Worm (Caenorhabditis elegans) whole organism, L4 larva: ENCODE results near the gene mig-10.

ENCODE experiments used
- Y105C5A.15 ChIP-seq: fragments of 200-800 bp; sonication (Bioruptor generic); IDR thresholded peaks from 2 replicates; pipeline ENCODE4 v1.3.6; 2022; ENCODE audit warnings: missing genetic modification characterization, missing compliant biosample characterization
- Y5F2A.4 ChIP-seq: fragments of 200-800 bp; sonication (Bioruptor generic); optimal IDR thresholded peaks from 2 replicates; lab custom pipeline; 2018; ENCODE audit warnings: mild to moderate bottlenecking, missing genetic modification characterization, missing compliant biosample characterization
- aha-1 ChIP-seq: fragments of 150-350 bp; peaks from one replicate; lab custom pipeline; 2014; ENCODE audit warnings: missing biosample characterization, missing genetic modification characterization
- arid-1 ChIP-seq: fragments of 200-800 bp; sonication (Bioruptor generic); conservative IDR thresholded peaks from 2 replicates; pipeline ENCODE4 v1.3.6; 2022; ENCODE audit warnings: missing genetic modification reagents, missing genetic modification characterization, missing compliant biosample characterization
- ceh-82 ChIP-seq: sonication (generic microtip); optimal IDR thresholded peaks from 2 replicates; lab custom pipeline; 2017; ENCODE audit warnings: missing biosample characterization, missing genetic modification characterization
- daf-12 ChIP-seq: fragments of 150-350 bp; optimal IDR thresholded peaks from 2 replicates; lab custom pipeline; 2014; ENCODE audit warnings: missing biosample characterization, missing genetic modification reagents, missing genetic modification characterization
- daf-19 ChIP-seq: fragments of 200-800 bp; sonication (Bioruptor generic); conservative IDR thresholded peaks from 2 replicates; pipeline ENCODE4 v1.3.6; 2022; ENCODE audit warnings: missing genetic modification characterization, missing compliant biosample characterization
- hif-1 ChIP-seq, 2 experiments: sonication (generic microtip); optimal IDR thresholded peaks; 2 replicates each; lab custom pipeline; 2016 to 2017; ENCODE audit warnings: missing compliant biosample characterization in 2 of 2, missing genetic modification characterization in 2 of 2, missing genetic modification reagents in 2 of 2, missing genotype in 2 of 2, mild to moderate bottlenecking in 1 of 2
- hlh-30 ChIP-seq: sonication (generic microtip); optimal IDR thresholded peaks from 2 replicates; lab custom pipeline; 2017; ENCODE audit warnings: antibody characterized with exemption, mild to moderate bottlenecking, missing genetic modification characterization, missing compliant biosample characterization; ENCODE audit not compliant: insufficient read depth
- hmg-1.1 ChIP-seq: fragments of 200-800 bp; sonication (Bioruptor generic); IDR thresholded peaks from 2 replicates; pipeline ENCODE4 v1.3.6; 2022; ENCODE audit warnings: missing genetic modification reagents, missing genetic modification characterization, missing compliant biosample characterization
- jun-1 ChIP-seq: fragments of 150-350 bp; optimal IDR thresholded peaks from 2 replicates; lab custom pipeline; 2014; ENCODE audit warnings: missing biosample characterization, missing genetic modification reagents, missing genetic modification characterization
- lin-1 ChIP-seq: fragments of 200-800 bp; sonication (Bioruptor generic); IDR thresholded peaks from 2 replicates; pipeline ENCODE4 v1.3.6; 2022; ENCODE audit warnings: missing genetic modification reagents, missing genetic modification characterization, missing compliant biosample characterization
- lir-3 ChIP-seq: sonication (generic microtip); optimal IDR thresholded peaks from 2 replicates; lab custom pipeline; 2016; ENCODE audit warnings: mild to moderate bottlenecking, missing genetic modification characterization, missing compliant biosample characterization
- madf-9 ChIP-seq: fragments of 200-800 bp; sonication (Bioruptor generic); conservative IDR thresholded peaks from 2 replicates; pipeline ENCODE4 v1.3.6; 2022; ENCODE audit warnings: missing genetic modification reagents, missing genetic modification characterization, missing compliant biosample characterization
- mep-1 ChIP-seq: fragments of 150-350 bp; sonication (generic microtip); optimal IDR thresholded peaks from 3 replicates; lab custom pipeline; 2014; ENCODE audit warnings: missing biosample characterization, missing genetic modification characterization
- mes-2 ChIP-seq: sonication (generic microtip); optimal IDR thresholded peaks from 2 replicates; lab custom pipeline; 2016; ENCODE audit warnings: missing genotype, mild to moderate bottlenecking, missing genetic modification characterization, missing compliant biosample characterization; ENCODE audit not compliant: poor library complexity, severe bottlenecking
- nhr-10 ChIP-seq: fragments of 150-350 bp; optimal IDR thresholded peaks from 2 replicates; lab custom pipeline; 2014; ENCODE audit warnings: missing biosample characterization, missing genetic modification characterization
- nhr-11 ChIP-seq: fragments of 150-350 bp; optimal IDR thresholded peaks from 2 replicates; lab custom pipeline; 2014; ENCODE audit warnings: missing biosample characterization, missing genetic modification characterization
- nhr-237 ChIP-seq: sonication (generic microtip); optimal IDR thresholded peaks from 2 replicates; lab custom pipeline; 2017; ENCODE audit warnings: missing biosample characterization, missing genetic modification characterization
- nhr-41 ChIP-seq: fragments of 200-800 bp; sonication (Bioruptor generic); IDR thresholded peaks from 2 replicates; pipeline ENCODE4 v1.3.6; 2022; ENCODE audit warnings: missing genetic modification reagents, missing genetic modification characterization, missing compliant biosample characterization
- nhr-42 ChIP-seq: fragments of 200-800 bp; sonication (Bioruptor generic); IDR thresholded peaks from 2 replicates; pipeline ENCODE4 v1.3.6; 2022; ENCODE audit warnings: missing genetic modification characterization, missing compliant biosample characterization
- pha-4 ChIP-seq, 2 experiments: fragments of 150-350 bp in 1 of 2; fragments of 200-800 bp in 1 of 2; sonication (Bioruptor generic) in 1 of 2; IDR thresholded peaks in 1 of 2; optimal IDR thresholded peaks in 1 of 2; 2 replicates each; pipeline versions ENCODE4 v1.3.6 to Lab custom; 2014 to 2022; ENCODE audit warnings: missing genetic modification characterization in 2 of 2, missing genetic modification reagents in 2 of 2, missing biosample characterization in 1 of 2, missing compliant biosample characterization in 1 of 2
- pqm-1 ChIP-seq: sonication (generic microtip); optimal IDR thresholded peaks from 2 replicates; lab custom pipeline; 2017; ENCODE audit warnings: missing biosample characterization, missing genetic modification characterization
- saeg-2 ChIP-seq: fragments of 200-800 bp; sonication (Bioruptor generic); IDR thresholded peaks from 2 replicates; pipeline ENCODE4 v1.3.6; 2022; ENCODE audit warnings: missing genetic modification reagents, missing genetic modification characterization, missing compliant biosample characterization
- spr-1 ChIP-seq: sonication (generic microtip); optimal IDR thresholded peaks from 2 replicates; lab custom pipeline; 2016; ENCODE audit warnings: mild to moderate bottlenecking, missing genetic modification characterization, missing compliant biosample characterization
- spr-3 ChIP-seq: fragments of 200-800 bp; sonication (Bioruptor generic); optimal IDR thresholded peaks from 2 replicates; lab custom pipeline; 2018; ENCODE audit warnings: mild to moderate bottlenecking, missing genetic modification characterization, missing compliant biosample characterization
- unc-39 ChIP-seq: sonication (generic microtip); optimal IDR thresholded peaks from 2 replicates; lab custom pipeline; 2017; ENCODE audit warnings: missing biosample characterization, missing genetic modification characterization
- unc-62 ChIP-seq, 3 experiments: fragments of 150-350 bp in 1 of 3; sonication (generic microtip); optimal IDR thresholded peaks in 2 of 3; peaks in 1 of 3; 1 replicate in 1 of 3; 2 replicates in 2 of 3; lab custom pipeline; 2014 to 2017; ENCODE audit warnings: missing biosample characterization in 3 of 3, missing genetic modification characterization in 3 of 3, missing genetic modification reagents in 3 of 3, missing genotype in 1 of 3
- zfp-2 ChIP-seq: sonication (generic microtip); optimal IDR thresholded peaks from 2 replicates; lab custom pipeline; 2016; ENCODE audit warnings: mild to moderate bottlenecking, missing genetic modification characterization, missing compliant biosample characterization
- zip-11 ChIP-seq: fragments of 200-800 bp; sonication (Bioruptor generic); IDR thresholded peaks from 2 replicates; pipeline ENCODE4 v1.3.6; 2022; ENCODE audit warnings: missing genetic modification characterization, missing compliant biosample characterization
- ztf-11 ChIP-seq: fragments of 150-350 bp; optimal IDR thresholded peaks from 2 replicates; lab custom pipeline; 2014; ENCODE audit warnings: missing biosample characterization, missing genetic modification characterization

Gene mig-10

DNA sequence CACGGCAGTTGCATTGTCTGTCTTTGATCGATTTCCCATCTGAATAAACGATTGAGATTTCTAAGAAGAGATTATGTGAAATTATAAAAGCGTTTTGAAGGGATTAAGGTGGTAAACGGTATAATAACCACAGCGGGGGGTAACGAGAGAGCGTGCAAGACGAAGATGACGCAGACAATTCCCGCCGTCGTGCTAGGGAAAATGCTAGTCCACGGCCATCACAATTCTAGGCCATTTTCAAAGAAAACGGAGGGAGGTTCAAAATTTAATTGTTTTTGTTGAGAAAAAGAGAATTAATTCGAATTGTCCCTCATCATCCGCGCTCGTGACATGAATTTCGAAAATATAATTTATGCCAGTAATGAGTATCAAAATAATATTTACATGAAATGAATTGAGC, 40.2 kb downstream of the mig-10 start, which contains the start of gene F10E9.11 (continued):
- no peak for TF ChIP-seq ceh-82
- TF ChIP-seq mep-1 (tag; lab: Kevin White, UChicago): peak; percentile 58
- no peak for TF ChIP-seq nhr-42 (GFP tag; lab: Robert Waterston, UW)
- peak; percentile 18 for TF ChIP-seq nhr-11 (tag; lab: Kevin White, UChicago)
- no peak for TF ChIP-seq Y105C5A.15 (GFP tag; lab: Robert Waterston, UW)

DNA sequence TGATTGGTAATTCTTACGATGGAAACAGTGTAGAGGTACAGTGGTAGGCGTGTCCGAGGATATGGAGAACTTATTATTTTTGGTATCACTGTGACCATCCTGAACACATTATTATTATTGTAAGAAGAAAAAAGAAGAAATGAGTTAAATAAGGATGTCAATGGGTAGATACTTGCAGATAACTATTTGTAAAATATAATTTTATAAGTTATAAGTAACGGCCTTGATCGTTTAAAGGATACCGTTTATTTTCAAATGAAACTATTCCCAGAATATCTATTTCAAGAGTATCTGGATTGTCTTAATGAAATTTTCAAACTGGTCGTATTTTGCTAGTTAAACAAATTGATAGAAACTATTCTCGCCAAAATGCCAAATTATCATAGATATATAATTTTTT, 41.3 kb downstream of the mig-10 start, which contains the start of gene F10E9.10:
Gene F10E9.10, minus strand, starts transcription at position 101 of the 400 bp plus-strand sequence.
- TF ChIP-seq hlh-30 (tag; lab: Kevin White, UChicago): no peak
- no peak for TF ChIP-seq mes-2 (tag; lab: Kevin White, UChicago)
- no peak for TF ChIP-seq hif-1 (tag; optimal IDR thresholded peaks at IDR 0.05; lab: Kevin White, UChicago)
- no peak for TF ChIP-seq nhr-237 (tag; lab: Kevin White, UChicago)
- TF ChIP-seq daf-19 (GFP tag; lab: Robert Waterston, UW): no peak
- no peak for TF ChIP-seq nhr-42 (GFP tag; lab: Robert Waterston, UW)
- TF ChIP-seq madf-9: no peak
- TF ChIP-seq pha-4 (GFP tag; IDR thresholded peaks at IDR 0.05; lab: Robert Waterston, UW): no peak
- TF ChIP-seq pha-4 (tag; optimal IDR thresholded peaks at IDR 0.05; lab: Kevin White, UChicago): no peak
- TF ChIP-seq Y5F2A.4 (GFP tag; lab: Kevin White, UChicago): no peak
- no peak for TF ChIP-seq spr-1 (tag; lab: Kevin White, UChicago)
- TF ChIP-seq arid-1 (GFP tag; lab: Robert Waterston, UW): no peak
- TF ChIP-seq nhr-10 (tag; lab: Kevin White, UChicago): no peak
- TF ChIP-seq ztf-11: no peak
- no peak for TF ChIP-seq lir-3 (tag; lab: Kevin White, UChicago)
- TF ChIP-seq nhr-41 (GFP tag; lab: Robert Waterston, UW): no peak
- TF ChIP-seq unc-39 (tag; lab: Kevin White, UChicago): no peak
- no peak for TF ChIP-seq saeg-2 (GFP tag; lab: Robert Waterston, UW)
- TF ChIP-seq zfp-2 (tag; lab: Kevin White, UChicago): no peak
- TF ChIP-seq ceh-82: no peak
- TF ChIP-seq spr-3 (GFP tag; lab: Kevin White, UChicago): no peak

DNA sequence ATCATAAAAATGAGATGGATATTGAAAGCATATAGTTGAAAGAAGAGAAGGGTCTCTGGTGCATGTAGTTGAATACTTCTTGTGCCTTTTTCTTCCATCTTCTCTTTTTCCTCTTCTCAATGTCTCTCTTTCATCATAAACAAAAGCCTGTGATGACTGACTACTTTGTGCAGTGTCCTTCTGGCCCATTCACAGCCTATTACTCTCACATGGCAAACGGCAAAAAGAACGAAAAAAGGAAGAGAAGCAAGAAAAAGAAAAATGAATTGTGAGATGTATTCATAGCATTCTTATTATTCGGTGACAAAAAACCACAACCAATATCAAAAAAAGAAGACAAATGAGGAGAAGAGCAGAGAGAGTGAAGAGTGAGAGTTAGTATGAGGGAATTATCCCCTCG, 42.3 kb downstream of the mig-10 start:
- TF ChIP-seq daf-12 (tag; lab: Kevin White, UChicago) (no peak), aha-1 (tag; lab: Kevin White, UChicago) (peak; percentile 7), hmg-1.1 (0 out of 2 replicates have a peak, but pooled peaks have one; percentile 8), zip-11 (GFP tag; lab: Robert Waterston, UW) (no peak), unc-62 (GFP tag; optimal IDR thresholded peaks at IDR 0.05 in 1 of 2; lab: Kevin White, UChicago) (peak in 1 of 2 experiments; percentile 89), unc-62 (tag; optimal IDR thresholded peaks at IDR 0.05; lab: Kevin White, UChicago) (no peak), hlh-30 (tag; lab: Kevin White, UChicago) (peak; percentile 6), zfp-2 (tag; lab: Kevin White, UChicago) (no peak), jun-1 (tag; lab: Kevin White, UChicago) (no peak)

DNA sequence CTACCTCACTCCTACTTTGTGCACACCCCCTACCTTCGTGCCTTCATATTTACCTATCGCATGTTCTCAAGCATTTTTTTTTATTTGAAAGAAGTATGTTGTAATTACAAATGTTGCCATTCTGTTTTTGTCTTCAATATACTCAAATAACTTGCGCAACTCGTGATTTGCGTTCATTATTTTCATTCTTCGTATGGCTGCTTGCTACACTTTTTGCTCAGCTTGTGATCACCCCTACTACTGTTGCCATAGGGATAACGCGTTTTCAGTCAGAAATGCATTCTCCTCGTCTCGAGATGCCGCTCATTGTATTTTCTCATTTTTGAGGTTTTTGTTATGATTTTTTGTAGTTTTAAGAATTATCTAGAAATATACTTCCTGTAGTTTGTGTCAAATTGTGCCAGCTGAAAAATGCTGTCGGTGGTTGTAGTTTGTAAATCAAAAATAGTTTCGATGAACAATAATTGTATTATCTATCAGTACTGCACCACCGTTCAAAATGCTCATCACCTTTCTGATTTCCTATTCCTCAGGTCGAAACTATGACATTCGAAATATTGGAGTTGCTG, 43.8 kb downstream of the mig-10 start, which contains the start of gene F10E9.1:
Gene F10E9.1, plus strand, starts transcription at position 519 of the 569 bp plus-strand sequence.
- TF ChIP-seq nhr-11 (tag; lab: Kevin White, UChicago): peak; percentile 68
- TF ChIP-seq hif-1 (tag; optimal IDR thresholded peaks at IDR 0.05; lab: Kevin White, UChicago): no peak
- no peak for TF ChIP-seq pqm-1 (tag; lab: Kevin White, UChicago)
- TF ChIP-seq Y5F2A.4 (GFP tag; lab: Kevin White, UChicago): no peak
- no peak for TF ChIP-seq lin-1 (GFP tag; lab: Robert Waterston, UW)
- no peak for TF ChIP-seq mep-1 (tag; lab: Kevin White, UChicago)
